Worm (Caenorhabditis elegans): Measurements from ENCODE around the gene nhr-61.
A peak's percentile ranks its signal among the peaks of the same experiment; 100 is the strongest.
"Not testable (repeated sequence)": the region's sequence is repeated elsewhere in the genome, so short reads cannot be mapped to it uniquely, and the experiment has no call there.

The nhr-61 gene

ce11 chrII:14804259-14804899 lies 14.0 kb downstream of the nhr-61 start, which contains the start of gene W01D2.3 (continued):
- peak; percentile 34 for TF ChIP-seq F57A8.1 (GFP tag; optimal IDR thresholded peaks at IDR 0.05)
- TF ChIP-seq gei-17 (GFP tag; optimal IDR thresholded peaks at IDR 0.05), result peak; percentile 64
- no peak for TF ChIP-seq egl-44 (GFP tag; IDR thresholded peaks at IDR 0.05)
- TF ChIP-seq lin-40 (tag; optimal IDR thresholded peaks at IDR 0.05), result peak; percentile 89
- TF ChIP-seq egl-18 (GFP tag; IDR thresholded peaks at IDR 0.05), result no peak
- no peak for TF ChIP-seq aptf-3 (GFP tag; IDR thresholded peaks at IDR 0.05)

ce11 chrII:14802527-14802926 lies 15.8 kb downstream of the nhr-61 start:
- TF ChIP-seq madf-6 (GFP tag; IDR thresholded peaks at IDR 0.05), result peak; percentile 61
- 0 out of 2 replicates have a peak, but pooled peaks have one; percentile 49 for TF ChIP-seq dox-1 (GFP tag; IDR thresholded peaks at IDR 0.05)
- peak; percentile 9 for TF ChIP-seq lin-54 (GFP tag; optimal IDR thresholded peaks at IDR 0.05)
- peak; percentile 56 for TF ChIP-seq rpc-1 (optimal IDR thresholded peaks at IDR 0.05)
- TF ChIP-seq rpc-1 (tag; optimal IDR thresholded peaks at IDR 0.05), result peak; percentile 68
- peak; percentile 59 for TF ChIP-seq B0261.1 (tag; optimal IDR thresholded peaks at IDR 0.05)
- 0 out of 2 replicates have a peak, but pooled peaks have one; percentile 30 for TF ChIP-seq hmg-20 (GFP tag; IDR thresholded peaks at IDR 0.05)
- TF ChIP-seq nhr-120 (GFP tag; IDR thresholded peaks at IDR 0.05), result 0 out of 2 replicates have a peak, but pooled peaks have one; percentile 8
- peak; percentile 52 for TF ChIP-seq hmg-1.2 (GFP tag; IDR thresholded peaks at IDR 0.05)
- TF ChIP-seq lin-26 (GFP tag; IDR thresholded peaks at IDR 0.05), result peak; percentile 77
- peak; percentile 14 for TF ChIP-seq lsl-1 (GFP tag; optimal IDR thresholded peaks at IDR 0.05)
- TF ChIP-seq D2030.7 (GFP tag; IDR thresholded peaks at IDR 0.05), result peak; percentile 60
- TF ChIP-seq F33H1.4 (GFP tag; IDR thresholded peaks at IDR 0.05), result peak; percentile 33; the same call in 1 of the 2 replicates
- TF ChIP-seq rcor-1 (GFP tag; IDR thresholded peaks at IDR 0.05), result peak; percentile 26; the same call in 1 of the 2 replicates
- peak; percentile 38; the same call in 1 of the 2 replicates for TF ChIP-seq nfyb-1 (GFP tag; IDR thresholded peaks at IDR 0.05)
- peak; percentile 63; the same call in 1 of the 2 replicates for TF ChIP-seq ekl-4 (GFP tag; IDR thresholded peaks at IDR 0.05)
- TF ChIP-seq tbp1 (GFP tag; optimal IDR thresholded peaks at IDR 0.05), result peak; percentile 83
- peak; percentile 23; the same call in 1 of the 2 replicates for TF ChIP-seq mcd-1 (GFP tag; IDR thresholded peaks at IDR 0.05)
- not testable (repeated sequence) for TF ChIP-seq snpc-4 (GFP tag; optimal IDR thresholded peaks at IDR 0.05)
- TF ChIP-seq snpc-4 (tag; optimal IDR thresholded peaks at IDR 0.05), result peak in 2 of 4 experiments; percentile 68 to 70

- TF ChIP-seq K11D2.4 (GFP tag; IDR thresholded peaks at IDR 0.05) (peak; percentile 37; the same call in 1 of the 2 replicates), F23B12.7 (tag; optimal IDR thresholded peaks at IDR 0.05; ENCODE audit: insufficient read depth) (no peak), egl-18 (GFP tag; IDR thresholded peaks at IDR 0.05) (peak; percentile 70; the same call in 1 of the 2 replicates), mes-4 (tag; optimal IDR thresholded peaks at IDR 0.05) (no peak), rpc-1 (optimal IDR thresholded peaks at IDR 0.05) (peak; percentile 57), rpc-1 (tag; optimal IDR thresholded peaks at IDR 0.05) (peak; percentile 48), Y67H2A.10 (GFP tag; conservative IDR thresholded peaks at IDR 0.05) (no peak), hmg-20 (GFP tag; IDR thresholded peaks at IDR 0.05) (no peak), fkh-3 (tag; optimal IDR thresholded peaks at IDR 0.05) (no peak), lin-40 (tag; optimal IDR thresholded peaks at IDR 0.05) (peak; percentile 69), lin-26 (GFP tag; IDR thresholded peaks at IDR 0.05) (no peak), sptf-2 (GFP tag; optimal IDR thresholded peaks at IDR 0.05) (no peak), madf-8 (GFP tag; conservative IDR thresholded peaks at IDR 0.05) (peak; percentile 72), lsl-1 (GFP tag; optimal IDR thresholded peaks at IDR 0.05) (peak; percentile 87), hsf-1 (GFP tag; IDR thresholded peaks at IDR 0.05) (no peak; the same call in 1 of the 2 replicates), F37B4.10 (GFP tag; IDR thresholded peaks at IDR 0.05) (no peak), B0261.1 (tag; optimal IDR thresholded peaks at IDR 0.05) (peak; percentile 62), F57A8.1 (GFP tag; optimal IDR thresholded peaks at IDR 0.05) (no peak), nhr-80 (tag; optimal IDR thresholded peaks at IDR 0.05) (no peak), atf-7 (tag; optimal IDR thresholded peaks at IDR 0.05) (no peak), repo-1 (tag; optimal IDR thresholded peaks at IDR 0.05) (no peak), lin-35 (GFP tag; optimal IDR thresholded peaks at IDR 0.05) (peak in 1 of 3 experiments; percentile 61), let-607 (tag; optimal IDR thresholded peaks at IDR 0.05) (peak in 1 of 2 experiments; percentile 55), xnd-1 (tag; optimal IDR thresholded peaks at IDR 0.05) (peak; percentile 91), mel-28 (tag; optimal IDR thresholded peaks at IDR 0.05; ENCODE audit: borderline replicate concordance) (no peak), D2030.7 (GFP tag; IDR thresholded peaks at IDR 0.05) (peak; percentile 52; the same call in 1 of the 2 replicates), madf-3 (GFP tag; IDR thresholded peaks at IDR 0.05) (0 out of 2 replicates have a peak, but pooled peaks have one; percentile 20), gei-17 (GFP tag; optimal IDR thresholded peaks at IDR 0.05) (peak; percentile 50)
Observed at ce11 chrII:14801086-14801531, 17.2 kb downstream of the nhr-61 start.
